Worm (Caenorhabditis elegans) whole organism, L4 larva: Measurements from ENCODE around the gene sdz-24.

ENCODE experiments used
- ama-1 ChIP-seq: fragments of 150-350 bp; optimal IDR thresholded peaks from 2 replicates; lab custom pipeline; 2014; ENCODE audit warnings: inconsistent platforms, mixed read lengths
- daf-12 ChIP-seq: fragments of 150-350 bp; optimal IDR thresholded peaks from 2 replicates; lab custom pipeline; 2014; ENCODE audit warnings: missing biosample characterization, missing genetic modification reagents, missing genetic modification characterization
- fkh-10 ChIP-seq: fragments of 150-350 bp; optimal IDR thresholded peaks from 2 replicates; lab custom pipeline; 2014; ENCODE audit warnings: missing biosample characterization, missing genetic modification reagents, missing genetic modification characterization
- mep-1 ChIP-seq: fragments of 150-350 bp; sonication (generic microtip); optimal IDR thresholded peaks from 3 replicates; lab custom pipeline; 2014; ENCODE audit warnings: missing biosample characterization, missing genetic modification characterization
- nhr-102 ChIP-seq: sonication (generic microtip); optimal IDR thresholded peaks from 2 replicates; lab custom pipeline; 2016; ENCODE audit warnings: mild to moderate bottlenecking, missing genetic modification characterization, moderate library complexity, missing compliant biosample characterization
- nhr-77 ChIP-seq: fragments of 150-350 bp; optimal IDR thresholded peaks from 2 replicates; lab custom pipeline; 2014; ENCODE audit warnings: missing biosample characterization, missing genetic modification characterization
- set-16 ChIP-seq: fragments of 200-800 bp; sonication (Bioruptor generic); IDR thresholded peaks from 2 replicates; pipeline ENCODE4 v1.3.6; 2022; ENCODE audit warnings: missing genetic modification reagents, missing genetic modification characterization, missing compliant biosample characterization
- skn-1 ChIP-seq: fragments of 150-350 bp; optimal IDR thresholded peaks from 2 replicates; lab custom pipeline; 2014; ENCODE audit warnings: missing biosample characterization, missing genetic modification characterization
- unc-62 ChIP-seq, 3 experiments: fragments of 150-350 bp in 1 of 3; sonication (generic microtip); optimal IDR thresholded peaks in 2 of 3; peaks in 1 of 3; 1 replicate in 1 of 3; 2 replicates in 2 of 3; lab custom pipeline; 2014 to 2017; ENCODE audit warnings: missing biosample characterization in 3 of 3, missing genetic modification characterization in 3 of 3, missing genetic modification reagents in 3 of 3, missing genotype in 1 of 3

ce11 chrII:674116-674515, 15.6 kb downstream of the sdz-24 start, which contains the start of gene Y39F10C.3:
- TF ChIP-seq set-16 (GFP tag; lab: Robert Waterston, UW) (no peak), nhr-77 (no peak), ama-1 (lab: Kevin White, UChicago) (no peak), unc-62 (GFP tag; optimal IDR thresholded peaks at IDR 0.05 in 1 of 2; lab: Kevin White, UChicago) (peak in 1 of 2 experiments; percentile 66), unc-62 (tag; optimal IDR thresholded peaks at IDR 0.05; lab: Kevin White, UChicago) (no peak), skn-1 (tag; lab: Kevin White, UChicago) (no peak), fkh-10 (GFP tag; lab: Kevin White, UChicago) (no peak), daf-12 (tag; lab: Kevin White, UChicago) (no peak), nhr-102 (tag; lab: Kevin White, UChicago) (no peak), mep-1 (tag; lab: Kevin White, UChicago) (no peak)
